Worm (Caenorhabditis elegans) whole organism, late embryonic: ENCODE measurements around the gene ttr-59.

Experiments
- F13H6.1 ChIP-seq: sonication (generic microtip); optimal IDR thresholded peaks from 2 replicates; lab custom pipeline; 2016; ENCODE audit warnings: missing genetic modification characterization, missing compliant biosample characterization
- K02D7.2 ChIP-seq: sonication (generic microtip); optimal IDR thresholded peaks from 2 replicates; lab custom pipeline; 2017; ENCODE audit warnings: mild to moderate bottlenecking, missing genetic modification characterization, missing compliant biosample characterization
- T23F11.4 ChIP-seq: fragments of 200-800 bp; sonication (Bioruptor generic); optimal IDR thresholded peaks from 2 replicates; lab custom pipeline; 2018; ENCODE audit warnings: mild to moderate bottlenecking, missing genetic modification characterization, missing compliant biosample characterization
- Y22D7AL.16 ChIP-seq: sonication (generic microtip); optimal IDR thresholded peaks from 2 replicates; lab custom pipeline; 2016; ENCODE audit warnings: missing genetic modification characterization, missing compliant biosample characterization
- ahr-1 ChIP-seq: sonication (generic microtip); optimal IDR thresholded peaks from 2 replicates; lab custom pipeline; 2016; ENCODE audit warnings: missing genetic modification characterization, missing compliant biosample characterization
- ama-1 ChIP-seq: fragments of 150-350 bp; optimal IDR thresholded peaks from 2 replicates; lab custom pipeline; 2014
- ceh-14 ChIP-seq: sonication (generic microtip); optimal IDR thresholded peaks from 2 replicates; lab custom pipeline; 2016; ENCODE audit warnings: missing genotype, missing genetic modification characterization, missing compliant biosample characterization
- ceh-18 ChIP-seq: sonication (generic microtip); optimal IDR thresholded peaks from 2 replicates; lab custom pipeline; 2016; ENCODE audit warnings: missing genetic modification characterization, missing compliant biosample characterization
- ceh-2 ChIP-seq: sonication (generic microtip); optimal IDR thresholded peaks from 2 replicates; lab custom pipeline; 2016; ENCODE audit warnings: missing genotype, missing genetic modification characterization, missing compliant biosample characterization
- ceh-22 ChIP-seq: sonication (generic microtip); optimal IDR thresholded peaks from 2 replicates; lab custom pipeline; 2017; ENCODE audit warnings: missing biosample characterization, missing genetic modification characterization
- ceh-24 ChIP-seq: sonication (generic microtip); optimal IDR thresholded peaks from 2 replicates; lab custom pipeline; 2016; ENCODE audit warnings: mild to moderate bottlenecking, missing genetic modification characterization, missing compliant biosample characterization
- ceh-30 ChIP-seq: fragments of 150-350 bp; optimal IDR thresholded peaks from 2 replicates; lab custom pipeline; 2014; ENCODE audit warnings: missing biosample characterization, missing genetic modification characterization
- ceh-31 ChIP-seq: sonication (generic microtip); optimal IDR thresholded peaks from 2 replicates; lab custom pipeline; 2016; ENCODE audit warnings: missing genetic modification characterization, missing compliant biosample characterization
- ceh-48 ChIP-seq: sonication (generic microtip); optimal IDR thresholded peaks from 2 replicates; lab custom pipeline; 2016; ENCODE audit warnings: missing genetic modification characterization, inconsistent platforms, missing compliant biosample characterization
- ceh-6 ChIP-seq: fragments of 200-800 bp; sonication (Bioruptor generic); optimal IDR thresholded peaks from 2 replicates; lab custom pipeline; 2018; ENCODE audit warnings: mild to moderate bottlenecking, missing genetic modification characterization, missing compliant biosample characterization
- ceh-9 ChIP-seq: sonication (generic microtip); optimal IDR thresholded peaks from 2 replicates; lab custom pipeline; 2016; ENCODE audit warnings: mild to moderate bottlenecking, missing genetic modification characterization, inconsistent platforms, missing compliant biosample characterization
- dmd-4 ChIP-seq: sonication (generic microtip); optimal IDR thresholded peaks from 2 replicates; lab custom pipeline; 2016; ENCODE audit warnings: borderline replicate concordance, missing genetic modification characterization, missing compliant biosample characterization
- dve-1 ChIP-seq: sonication (generic microtip); optimal IDR thresholded peaks from 2 replicates; lab custom pipeline; 2017; ENCODE audit warnings: antibody characterized with exemption, mild to moderate bottlenecking, missing genetic modification characterization, missing compliant biosample characterization
- ets-4 ChIP-seq: sonication (generic microtip); optimal IDR thresholded peaks from 2 replicates; lab custom pipeline; 2016; ENCODE audit warnings: missing genetic modification characterization, missing compliant biosample characterization
- eyg-1 ChIP-seq: sonication (generic microtip); optimal IDR thresholded peaks from 2 replicates; lab custom pipeline; 2016; ENCODE audit warnings: missing genotype, missing genetic modification characterization, missing compliant biosample characterization
- fax-1 ChIP-seq: sonication (generic microtip); optimal IDR thresholded peaks from 2 replicates; lab custom pipeline; 2016; ENCODE audit warnings: missing genotype, missing genetic modification characterization, missing compliant biosample characterization
- fkh-10 ChIP-seq: fragments of 150-350 bp; optimal IDR thresholded peaks from 2 replicates; lab custom pipeline; 2014; ENCODE audit warnings: missing biosample characterization, missing genetic modification reagents, missing genetic modification characterization
- fkh-6 ChIP-seq: sonication (generic microtip); optimal IDR thresholded peaks from 2 replicates; lab custom pipeline; 2016; ENCODE audit warnings: missing genetic modification characterization, missing compliant biosample characterization
- gmeb-2 ChIP-seq: sonication (generic microtip); optimal IDR thresholded peaks from 2 replicates; lab custom pipeline; 2016; ENCODE audit warnings: missing genetic modification characterization, inconsistent platforms, missing compliant biosample characterization
- hlh-30 ChIP-seq: sonication (generic microtip); optimal IDR thresholded peaks from 2 replicates; lab custom pipeline; 2017; ENCODE audit warnings: antibody characterized with exemption, missing genetic modification characterization, missing compliant biosample characterization; ENCODE audit not compliant: insufficient read depth
- hlh-6 ChIP-seq: sonication (generic microtip); optimal IDR thresholded peaks from 2 replicates; lab custom pipeline; 2016; ENCODE audit warnings: missing genotype, missing genetic modification characterization, missing compliant biosample characterization
- lim-6 ChIP-seq: sonication (generic microtip); optimal IDR thresholded peaks from 2 replicates; lab custom pipeline; 2016; ENCODE audit warnings: missing genetic modification characterization, missing compliant biosample characterization
- madf-2 ChIP-seq: sonication (generic microtip); optimal IDR thresholded peaks from 2 replicates; lab custom pipeline; 2017; ENCODE audit warnings: missing genetic modification characterization, missing compliant biosample characterization
- mec-3 ChIP-seq: sonication (generic microtip); optimal IDR thresholded peaks from 2 replicates; lab custom pipeline; 2016; ENCODE audit warnings: borderline replicate concordance, missing genetic modification characterization, missing compliant biosample characterization
- nfya-1 ChIP-seq: sonication (generic microtip); optimal IDR thresholded peaks from 2 replicates; lab custom pipeline; 2017; ENCODE audit warnings: missing genetic modification characterization, mild to moderate bottlenecking, missing compliant biosample characterization, antibody characterized with exemption, moderate library complexity
- pag-3 ChIP-seq: sonication (generic microtip); optimal IDR thresholded peaks from 2 replicates; lab custom pipeline; 2016; ENCODE audit warnings: missing compliant biosample characterization, missing genetic modification characterization, borderline replicate concordance
- pax-1 ChIP-seq: fragments of 150-350 bp; optimal IDR thresholded peaks from 2 replicates; lab custom pipeline; 2014; ENCODE audit warnings: missing biosample characterization, missing genetic modification characterization
- pha-2 ChIP-seq: sonication (generic microtip); optimal IDR thresholded peaks from 2 replicates; lab custom pipeline; 2017; ENCODE audit warnings: mild to moderate bottlenecking, missing genetic modification characterization, missing compliant biosample characterization
- pha-4 ChIP-seq: fragments of 150-350 bp; optimal IDR thresholded peaks from 2 replicates; lab custom pipeline; 2018; ENCODE audit warnings: missing biosample characterization, missing genetic modification reagents, missing genetic modification characterization
- pros-1 ChIP-seq: fragments of 150-350 bp; optimal IDR thresholded peaks from 2 replicates; lab custom pipeline; 2014; ENCODE audit warnings: missing biosample characterization, missing genetic modification reagents, missing genetic modification characterization
- sox-4 ChIP-seq: sonication (generic microtip); optimal IDR thresholded peaks from 2 replicates; lab custom pipeline; 2017; ENCODE audit warnings: mild to moderate bottlenecking, missing genetic modification characterization, inconsistent platforms, missing compliant biosample characterization
- tbx-2 ChIP-seq: sonication (generic microtip); optimal IDR thresholded peaks from 2 replicates; lab custom pipeline; 2016; ENCODE audit warnings: missing genetic modification characterization, missing compliant biosample characterization
- tbx-7 ChIP-seq: sonication (generic microtip); optimal IDR thresholded peaks from 2 replicates; lab custom pipeline; 2016; ENCODE audit warnings: missing genotype, missing genetic modification characterization, missing compliant biosample characterization
- unc-42 ChIP-seq: sonication (generic microtip); optimal IDR thresholded peaks from 2 replicates; lab custom pipeline; 2016; ENCODE audit warnings: missing genotype, missing genetic modification characterization, missing compliant biosample characterization
- unc-55 ChIP-seq: sonication (generic microtip); optimal IDR thresholded peaks from 2 replicates; lab custom pipeline; 2017; ENCODE audit warnings: missing biosample characterization, missing genetic modification reagents, missing genetic modification characterization
- zip-5 ChIP-seq: sonication (generic microtip); optimal IDR thresholded peaks from 2 replicates; lab custom pipeline; 2016; ENCODE audit warnings: missing genetic modification characterization, missing compliant biosample characterization
- ztf-16 ChIP-seq: sonication (generic microtip); optimal IDR thresholded peaks from 2 replicates; lab custom pipeline; 2017; ENCODE audit warnings: missing genetic modification characterization, missing compliant biosample characterization

ttr-59 gene

DNA sequence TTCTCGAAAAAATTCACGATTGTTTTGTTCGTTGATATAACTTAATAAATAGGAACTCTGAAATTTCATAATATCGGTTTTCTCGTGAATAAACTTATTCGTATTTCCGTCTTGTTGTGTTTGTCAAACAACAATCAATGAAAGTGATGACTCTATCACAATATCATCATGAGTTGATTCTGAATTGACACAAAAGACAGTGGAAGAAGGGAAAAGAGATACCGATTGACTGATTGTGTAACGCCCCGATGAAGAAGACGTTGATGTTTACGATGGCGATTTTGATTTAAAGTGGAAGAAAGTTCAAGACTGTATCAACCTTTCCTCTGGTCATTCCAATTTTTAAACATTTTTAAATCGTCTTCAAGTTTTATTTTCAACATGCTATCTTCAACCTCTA lies at the start of gene ttr-59:
Gene ttr-59, plus strand, starts transcription at position 218 of the 400 bp plus-strand sequence.
- TF ChIP-seq dmd-4 (tag; lab: Kevin White, UChicago) (no peak), pros-1 (no peak), ceh-22 (no peak), hlh-6 (no peak), pax-1 (tag; lab: Kevin White, UChicago) (no peak), sox-4 (tag; lab: Kevin White, UChicago) (no peak), mec-3 (no peak), ceh-31 (no peak), fax-1 (tag; lab: Kevin White, UChicago) (no peak), gmeb-2 (tag; lab: Kevin White, UChicago) (no peak), T23F11.4 (GFP tag; lab: Kevin White, UChicago) (no peak), tbx-2 (tag; lab: Kevin White, UChicago) (no peak), fkh-10 (no peak), pha-4 (no peak), eyg-1 (tag; lab: Kevin White, UChicago) (no peak), fkh-6 (tag; lab: Kevin White, UChicago) (no peak), tbx-7 (no peak)

DNA sequence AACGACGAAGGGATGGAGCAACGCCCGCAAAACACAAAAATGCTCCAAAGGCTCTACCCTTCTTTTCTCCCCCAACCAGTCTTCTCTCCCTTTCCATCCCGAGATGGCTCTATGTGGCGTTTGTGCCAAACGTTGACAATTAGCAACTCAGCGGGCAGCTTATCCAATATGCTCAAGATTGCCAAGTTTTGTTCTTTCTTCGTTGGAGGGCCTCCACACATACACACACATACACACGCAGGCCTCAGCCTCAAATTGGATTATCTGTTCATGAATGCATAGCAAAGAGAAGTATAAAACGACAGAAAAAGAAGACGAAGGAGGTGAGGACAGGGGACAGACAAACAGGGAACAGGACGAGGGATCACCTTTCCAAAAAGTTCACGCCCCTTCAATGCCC lies 48.3 kb upstream of the ttr-59 start:
- TF ChIP-seq T23F11.4 (GFP tag; lab: Kevin White, UChicago) (no peak), ahr-1 (tag; lab: Kevin White, UChicago) (no peak), unc-42 (peak; percentile 94), pha-2 (tag; lab: Kevin White, UChicago) (no peak), hlh-30 (tag; lab: Kevin White, UChicago) (no peak)
- TF ChIP-seq, all 69 proteins: peak for 1

DNA sequence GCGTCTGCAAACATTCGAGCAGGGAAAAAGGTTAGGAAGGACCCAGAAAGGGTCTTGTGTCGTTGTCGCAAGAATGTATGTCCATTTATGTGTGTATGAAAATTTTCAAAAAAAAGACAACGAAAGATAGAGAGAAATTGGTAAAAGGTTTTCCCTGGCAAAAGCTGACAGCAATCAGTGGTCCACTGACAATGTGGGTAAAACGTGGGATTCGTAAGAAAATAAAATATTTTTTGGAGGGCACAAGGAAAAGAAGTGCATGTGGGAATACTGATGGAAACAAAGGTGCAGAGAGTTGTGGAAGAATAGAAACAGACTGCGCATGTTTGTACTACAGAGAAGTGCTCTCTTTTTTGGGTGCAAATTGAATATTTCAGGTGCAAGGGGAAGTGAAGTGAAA lies 46.5 kb upstream of the ttr-59 start:
- no peak for TF ChIP-seq ets-4 (tag; lab: Kevin White, UChicago)
- no peak for TF ChIP-seq tbx-2 (tag; lab: Kevin White, UChicago)
- TF ChIP-seq ceh-6 (GFP tag; lab: Kevin White, UChicago) = no peak
- no peak for TF ChIP-seq ceh-30 (tag; lab: Kevin White, UChicago)
- no peak for TF ChIP-seq ceh-2 (tag; lab: Kevin White, UChicago)
- no peak for TF ChIP-seq hlh-30 (tag; lab: Kevin White, UChicago)
- no peak for TF ChIP-seq ceh-24 (tag; lab: Kevin White, UChicago)
- no peak for TF ChIP-seq unc-42
- no peak for TF ChIP-seq eyg-1 (tag; lab: Kevin White, UChicago)
- no peak for TF ChIP-seq madf-2
- TF ChIP-seq Y22D7AL.16 (tag; lab: Kevin White, UChicago) = no peak
- no peak for TF ChIP-seq T23F11.4 (GFP tag; lab: Kevin White, UChicago)
- no peak for TF ChIP-seq mec-3
- TF ChIP-seq ama-1 (lab: Kevin White, UChicago) = no peak
- TF ChIP-seq ceh-9 (tag; lab: Kevin White, UChicago) = no peak
- TF ChIP-seq K02D7.2 = no peak
- no peak for TF ChIP-seq ceh-14 (tag; lab: Kevin White, UChicago)
- no peak for TF ChIP-seq dve-1
- no peak for TF ChIP-seq ztf-16

DNA sequence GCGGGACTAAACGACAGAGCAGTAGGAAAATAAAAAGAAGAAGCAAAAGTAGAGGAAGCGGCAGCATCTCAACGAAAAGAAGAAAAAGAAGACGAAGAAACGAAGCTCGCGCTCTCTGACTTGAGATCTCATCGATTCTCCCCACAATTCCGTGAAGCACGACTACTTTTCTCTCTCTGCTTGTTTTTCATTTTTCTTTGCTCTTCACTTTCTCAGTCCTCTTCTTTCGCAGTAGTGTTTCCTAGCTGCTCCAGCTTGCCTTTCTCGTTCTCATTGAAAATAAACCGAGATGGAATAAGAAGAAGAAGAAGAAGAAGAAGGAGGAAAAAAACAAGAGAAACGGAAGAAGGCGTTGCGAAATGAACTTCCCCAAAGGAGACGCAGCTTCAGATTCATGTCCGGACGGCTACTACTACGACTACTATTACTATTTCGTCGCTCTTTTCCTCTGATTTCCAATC lies 44.9 kb upstream of the ttr-59 start:
- no peak for TF ChIP-seq zip-5 (tag; lab: Kevin White, UChicago)
- no peak for TF ChIP-seq pha-4
- TF ChIP-seq unc-42 = peak; percentile 70
- no peak for TF ChIP-seq ceh-22
- no peak for TF ChIP-seq pag-3 (tag; lab: Kevin White, UChicago)
- peak; percentile 16 for TF ChIP-seq unc-55
- TF ChIP-seq nfya-1 (tag; lab: Kevin White, UChicago) = peak; percentile 29
- TF ChIP-seq ceh-18 = peak; percentile 21
- TF ChIP-seq mec-3 = no peak
- peak; percentile 35 for TF ChIP-seq ceh-48 (tag; lab: Kevin White, UChicago)
- TF ChIP-seq tbx-2 (tag; lab: Kevin White, UChicago) = peak; percentile 53
- TF ChIP-seq F13H6.1 (tag; lab: Kevin White, UChicago) = no peak
- TF ChIP-seq lim-6 (tag; lab: Kevin White, UChicago) = no peak
- TF ChIP-seq ceh-31 = peak; percentile 77
